Worm (Caenorhabditis elegans) whole organism, L4 larva: ENCODE results near the gene brap-2.

Experiments used
- aly-2 ChIP-seq: sonication (generic microtip); optimal IDR thresholded peaks from 2 replicates; lab custom pipeline; 2018; ENCODE audit warnings: missing biosample characterization, missing genetic modification characterization
- ceh-44 ChIP-seq: fragments of 200-800 bp; sonication (Bioruptor generic); IDR thresholded peaks from 2 replicates; pipeline ENCODE4 v1.3.6; 2022; ENCODE audit warnings: missing genetic modification reagents, missing genetic modification characterization, missing compliant biosample characterization
- nhr-11 ChIP-seq: fragments of 150-350 bp; optimal IDR thresholded peaks from 2 replicates; lab custom pipeline; 2014; ENCODE audit warnings: missing biosample characterization, missing genetic modification characterization
- nhr-77 ChIP-seq: fragments of 150-350 bp; optimal IDR thresholded peaks from 2 replicates; lab custom pipeline; 2014; ENCODE audit warnings: missing biosample characterization, missing genetic modification characterization
- set-16 ChIP-seq: fragments of 200-800 bp; sonication (Bioruptor generic); IDR thresholded peaks from 2 replicates; pipeline ENCODE4 v1.3.6; 2022; ENCODE audit warnings: missing genetic modification reagents, missing genetic modification characterization, missing compliant biosample characterization
- snpc-4 ChIP-seq: fragments of 150-350 bp; optimal IDR thresholded peaks from 2 replicates; lab custom pipeline; 2014; ENCODE audit warnings: missing biosample characterization, missing genetic modification characterization
- unc-62 ChIP-seq, 3 experiments: fragments of 150-350 bp in 1 of 3; sonication (generic microtip); optimal IDR thresholded peaks in 2 of 3; peaks in 1 of 3; 1 replicate in 1 of 3; 2 replicates in 2 of 3; lab custom pipeline; 2014 to 2017; ENCODE audit warnings: missing biosample characterization in 3 of 3, missing genetic modification characterization in 3 of 3, missing genetic modification reagents in 3 of 3, missing genotype in 1 of 3

DNA sequence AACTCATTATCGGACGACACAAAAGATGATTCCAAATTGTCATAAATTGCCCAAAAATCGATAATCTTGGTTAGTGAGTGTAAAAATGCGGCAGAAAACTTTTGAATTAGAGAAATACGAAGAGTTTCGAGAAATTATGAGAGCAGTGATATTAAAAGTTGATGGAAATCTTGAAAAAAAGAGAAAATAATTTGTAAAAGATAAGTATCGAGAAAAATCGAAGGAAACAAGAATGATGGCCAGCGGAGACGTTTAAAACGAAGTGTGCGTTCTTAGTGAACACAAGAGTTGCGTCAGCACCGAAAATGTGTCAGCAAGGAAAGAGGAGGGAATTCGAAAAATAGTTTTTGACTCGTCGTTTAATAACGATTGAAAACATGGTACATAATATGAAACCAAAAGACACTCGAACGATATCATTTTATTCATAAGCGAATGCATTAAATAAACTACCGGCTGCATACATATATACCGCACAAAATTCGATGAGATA is 3.1 kb downstream of the brap-2 start, which contains the start of gene ndx-6:
- no peak for TF ChIP-seq snpc-4 (tag; lab: Kevin White, UChicago)
- TF ChIP-seq ceh-44 (GFP tag; lab: Robert Waterston, UW) = no peak
- TF ChIP-seq unc-62 (GFP tag; optimal IDR thresholded peaks at IDR 0.05 in 1 of 2; lab: Kevin White, UChicago) = peak in 1 of 2 experiments; percentile 89
- TF ChIP-seq unc-62 (tag; optimal IDR thresholded peaks at IDR 0.05; lab: Kevin White, UChicago) = no peak
- no peak for TF ChIP-seq set-16 (GFP tag; lab: Robert Waterston, UW)
- no peak for TF ChIP-seq aly-2 (tag; lab: Kevin White, UChicago)
- TF ChIP-seq nhr-11 = peak; percentile 71
- TF ChIP-seq nhr-77 (tag; lab: Kevin White, UChicago) = peak; percentile 88
